Worm (Caenorhabditis elegans) whole organism, late embryonic: Measurements from ENCODE around the gene pigg-1.

Source experiments
- ama-1 ChIP-seq: fragments of 150-350 bp; optimal IDR thresholded peaks from 2 replicates; lab custom pipeline; 2014
- madf-2 ChIP-seq: sonication (generic microtip); optimal IDR thresholded peaks from 2 replicates; lab custom pipeline; 2017; ENCODE audit warnings: missing genetic modification characterization, missing compliant biosample characterization
- rnt-1 ChIP-seq: sonication (generic microtip); optimal IDR thresholded peaks from 2 replicates; lab custom pipeline; 2016; ENCODE audit warnings: missing genetic modification characterization, missing compliant biosample characterization
- ztf-16 ChIP-seq: sonication (generic microtip); optimal IDR thresholded peaks from 2 replicates; lab custom pipeline; 2017; ENCODE audit warnings: missing genetic modification characterization, missing compliant biosample characterization

ce11 chrII:8585921-8586320, 14.1 kb downstream of the pigg-1 start:
- TF ChIP-seq ztf-16 (no peak), madf-2 (tag; lab: Kevin White, UChicago) (no peak), rnt-1 (tag; lab: Kevin White, UChicago) (no peak), ama-1 (lab: Kevin White, UChicago) (no peak)
